Worm (Caenorhabditis elegans) whole organism, early embryonic: ENCODE data around the gene srlf-16.

ENCODE experiments used
- ama-1 ChIP-seq: fragments of 150-350 bp; optimal IDR thresholded peaks from 2 replicates; lab custom pipeline; 2014
- ets-7 ChIP-seq: sonication (generic microtip); optimal IDR thresholded peaks from 2 replicates; lab custom pipeline; 2016; ENCODE audit warnings: missing genotype, missing genetic modification characterization, missing compliant biosample characterization
- flt-1 ChIP-seq: fragments of 200-800 bp; sonication (Bioruptor generic); IDR thresholded peaks from 2 replicates; pipeline ENCODE4 v1.3.6; 2022; ENCODE audit warnings: missing genetic modification characterization, missing compliant biosample characterization
- hmbx-1 ChIP-seq: sonication (generic microtip); optimal IDR thresholded peaks from 2 replicates; lab custom pipeline; 2016; ENCODE audit warnings: mild to moderate bottlenecking, missing genetic modification characterization, missing compliant biosample characterization
- hnd-1 ChIP-seq: sonication (generic microtip); optimal IDR thresholded peaks from 2 replicates; lab custom pipeline; 2016; ENCODE audit warnings: missing genetic modification characterization, missing compliant biosample characterization
- scrt-1 ChIP-seq: fragments of 200-800 bp; sonication (Bioruptor generic); IDR thresholded peaks from 2 replicates; pipeline ENCODE4 v1.3.6; 2022; ENCODE audit warnings: missing genetic modification characterization, missing compliant biosample characterization
- sea-1 ChIP-seq: fragments of 200-800 bp; sonication (Bioruptor generic); conservative IDR thresholded peaks from 2 replicates; pipeline ENCODE4 v1.3.6; 2022; ENCODE audit warnings: missing genetic modification characterization, missing compliant biosample characterization
- tbx-11 ChIP-seq: fragments of 200-800 bp; sonication (Bioruptor generic); IDR thresholded peaks from 2 replicates; pipeline ENCODE4 v1.3.6; 2022; ENCODE audit warnings: missing genetic modification characterization, missing compliant biosample characterization
- tbx-37 ChIP-seq: fragments of 200-800 bp; sonication (Bioruptor generic); conservative IDR thresholded peaks from 2 replicates; pipeline ENCODE4 v1.3.6; 2022; ENCODE audit warnings: missing genetic modification reagents, missing genetic modification characterization, missing compliant biosample characterization

ce11 chrV:8095378-8095777, 9.2 kb upstream of the srlf-16 start, which contains the start of gene str-146:
- TF ChIP-seq sea-1 (GFP tag; lab: Robert Waterston, UW), result no peak
- no peak for TF ChIP-seq flt-1 (GFP tag; lab: Robert Waterston, UW)
- TF ChIP-seq scrt-1, result no peak
- no peak for TF ChIP-seq hnd-1 (tag; lab: Kevin White, UChicago)
- TF ChIP-seq ets-7 (tag; lab: Kevin White, UChicago), result no peak
- TF ChIP-seq ama-1 (lab: Kevin White, UChicago), result no peak
- TF ChIP-seq tbx-11, result no peak
- TF ChIP-seq tbx-37 (GFP tag; lab: Robert Waterston, UW), result no peak
- no peak for TF ChIP-seq hmbx-1 (tag; lab: Kevin White, UChicago)
